Fruit fly (Drosophila melanogaster) whole organism, pupa: Measurements from ENCODE around the gene CG33796.

ENCODE experiments used
- CG10348 ChIP-seq: fragments of 200-800 bp; sonication (Bioruptor generic); IDR thresholded peaks from 2 replicates; pipeline ENCODE4 v1.3.6; 2022; ENCODE audit warnings: missing biosample characterization, missing genetic modification characterization
- CG12605 ChIP-seq: fragments of 200-800 bp; sonication (Bioruptor generic); IDR thresholded peaks from 2 replicates; pipeline ENCODE4 v1.3.6; 2022; ENCODE audit warnings: missing biosample characterization, missing genetic modification characterization
- CG13204 ChIP-seq: fragments of 200-800 bp; sonication (Bioruptor generic); optimal IDR thresholded peaks from 2 replicates; lab custom pipeline; 2018; ENCODE audit warnings: missing biosample characterization, mild to moderate bottlenecking, missing genetic modification characterization, moderate library complexity
- CG14655 ChIP-seq: fragments of 200-800 bp; sonication (Bioruptor generic); optimal IDR thresholded peaks from 3 replicates; lab custom pipeline; 2017; ENCODE audit warnings: mild to moderate bottlenecking, missing biosample characterization, missing genetic modification reagents, missing genetic modification characterization
- CG15710 ChIP-seq: fragments of 200-800 bp; sonication (Bioruptor generic); optimal IDR thresholded peaks from 2 replicates; lab custom pipeline; 2018; ENCODE audit warnings: missing biosample characterization, mild to moderate bottlenecking, missing genetic modification characterization, moderate library complexity
- CG17806 ChIP-seq: fragments of 200-800 bp; sonication (Bioruptor generic); optimal IDR thresholded peaks from 2 replicates; lab custom pipeline; 2018; ENCODE audit warnings: missing biosample characterization, mild to moderate bottlenecking, missing genetic modification characterization, moderate library complexity
- CG32121 ChIP-seq: fragments of 200-800 bp; sonication (Bioruptor generic); IDR thresholded peaks from 2 replicates; pipeline ENCODE4 v1.3.6; 2022; ENCODE audit warnings: missing biosample characterization, missing genetic modification characterization
- CG34367 ChIP-seq: fragments of 200-800 bp; sonication (Bioruptor generic); optimal IDR thresholded peaks from 2 replicates; lab custom pipeline; 2018; ENCODE audit warnings: missing biosample characterization, mild to moderate bottlenecking, missing genetic modification characterization
- CG4496 ChIP-seq: fragments of 200-800 bp; sonication (Bioruptor generic); IDR thresholded peaks from 3 replicates; pipeline ENCODE4 v1.3.6; 2022; ENCODE audit warnings: missing biosample characterization, missing genetic modification characterization
- CG8159 ChIP-seq: fragments of 200-800 bp; sonication (Bioruptor generic); optimal IDR thresholded peaks from 3 replicates; lab custom pipeline; 2018; ENCODE audit warnings: missing biosample characterization, mild to moderate bottlenecking, missing genetic modification characterization, moderate library complexity
- CG8301 ChIP-seq: fragments of 200-800 bp; sonication (Bioruptor generic); optimal IDR thresholded peaks from 2 replicates; lab custom pipeline; 2018; ENCODE audit warnings: missing biosample characterization, mild to moderate bottlenecking, missing genetic modification characterization
- CG9948 ChIP-seq: fragments of 200-800 bp; sonication (Bioruptor generic); optimal IDR thresholded peaks from 2 replicates; lab custom pipeline; 2018; ENCODE audit warnings: missing biosample characterization, mild to moderate bottlenecking, missing genetic modification characterization, moderate library complexity
- D1 ChIP-seq: fragments of 200-800 bp; sonication (Bioruptor generic); optimal IDR thresholded peaks from 2 replicates; lab custom pipeline; 2018; ENCODE audit warnings: missing biosample characterization, mild to moderate bottlenecking, missing genetic modification characterization, moderate library complexity
- EcR ChIP-seq: fragments of 200-800 bp; sonication (Bioruptor generic); optimal IDR thresholded peaks from 3 replicates; lab custom pipeline; 2019; ENCODE audit warnings: missing biosample characterization, missing genetic modification characterization, mild to moderate bottlenecking, moderate library complexity, missing genetic modification reagents
- Ets98B ChIP-seq: fragments of 200-800 bp; sonication (Bioruptor generic); IDR thresholded peaks from 2 replicates; pipeline ENCODE4 v1.3.6; 2022; ENCODE audit warnings: missing biosample characterization, missing genetic modification characterization
- Pif1A ChIP-seq: fragments of 200-800 bp; sonication (Bioruptor generic); optimal IDR thresholded peaks from 3 replicates; lab custom pipeline; 2016; ENCODE audit warnings: missing biosample characterization, missing genetic modification characterization
- Pif1B ChIP-seq: fragments of 200-800 bp; sonication (Bioruptor generic); optimal IDR thresholded peaks from 3 replicates; lab custom pipeline; 2016; ENCODE audit warnings: missing biosample characterization, missing genetic modification characterization
- Snoo ChIP-seq: fragments of 200-800 bp; sonication (Bioruptor generic); optimal IDR thresholded peaks from 3 replicates; lab custom pipeline; 2017; ENCODE audit warnings: missing biosample characterization, mild to moderate bottlenecking, missing genetic modification characterization, inconsistent platforms
- fd96Ca ChIP-seq: fragments of 200-800 bp; sonication (Bioruptor generic); IDR thresholded peaks from 3 replicates; pipeline ENCODE4 v1.3.6; 2022; ENCODE audit warnings: missing biosample characterization, missing genetic modification characterization
- gl ChIP-seq: fragments of 200-800 bp; sonication (Bioruptor generic); optimal IDR thresholded peaks from 2 replicates; lab custom pipeline; 2018; ENCODE audit warnings: missing biosample characterization, mild to moderate bottlenecking, missing genetic modification characterization
- rn ChIP-seq: fragments of 200-800 bp; sonication (Bioruptor generic); IDR thresholded peaks from 2 replicates; pipeline ENCODE4 v1.3.6; 2022; ENCODE audit warnings: missing biosample characterization, missing genetic modification characterization

The CG33796 gene

dm6 chr3L:16147819-16148236 is 22.1 kb downstream of the CG33796 start:
- no peak for TF ChIP-seq CG4496 (GFP tag; lab: Robert Waterston, UW)
- TF ChIP-seq Snoo (tag; lab: Kevin White, UChicago) = peak; percentile 24
- TF ChIP-seq CG17806 = peak; percentile 26
- no peak for TF ChIP-seq EcR (GFP tag; lab: Kevin White, UChicago)
- peak; percentile 48 for TF ChIP-seq CG8301
- peak; percentile 52 for TF ChIP-seq Pif1B
- no peak for TF ChIP-seq D1 (tag; lab: Kevin White, UChicago)
- peak; percentile 45 for TF ChIP-seq Pif1A (GFP tag; lab: Kevin White, UChicago)
- TF ChIP-seq rn = no peak
- no peak for TF ChIP-seq Ets98B (GFP tag; lab: Robert Waterston, UW)
- peak; percentile 64 for TF ChIP-seq CG8159 (tag; lab: Kevin White, UChicago)
- peak; percentile 43 for TF ChIP-seq CG9948 (tag; lab: Kevin White, UChicago)
- TF ChIP-seq CG15710 (tag; lab: Kevin White, UChicago) = peak; percentile 41
- TF ChIP-seq gl = no peak
- no peak for TF ChIP-seq CG32121 (GFP tag; lab: Robert Waterston, UW)
- TF ChIP-seq fd96Ca = no peak
- TF ChIP-seq CG10348 (GFP tag; lab: Robert Waterston, UW) = no peak
- peak; percentile 56 for TF ChIP-seq CG14655 (GFP tag; lab: Kevin White, UChicago)
- no peak for TF ChIP-seq CG13204 (GFP tag; lab: Kevin White, UChicago)
- no peak for TF ChIP-seq CG12605 (GFP tag; lab: Robert Waterston, UW)
- no peak for TF ChIP-seq CG34367 (tag; lab: Kevin White, UChicago)

DNA sequence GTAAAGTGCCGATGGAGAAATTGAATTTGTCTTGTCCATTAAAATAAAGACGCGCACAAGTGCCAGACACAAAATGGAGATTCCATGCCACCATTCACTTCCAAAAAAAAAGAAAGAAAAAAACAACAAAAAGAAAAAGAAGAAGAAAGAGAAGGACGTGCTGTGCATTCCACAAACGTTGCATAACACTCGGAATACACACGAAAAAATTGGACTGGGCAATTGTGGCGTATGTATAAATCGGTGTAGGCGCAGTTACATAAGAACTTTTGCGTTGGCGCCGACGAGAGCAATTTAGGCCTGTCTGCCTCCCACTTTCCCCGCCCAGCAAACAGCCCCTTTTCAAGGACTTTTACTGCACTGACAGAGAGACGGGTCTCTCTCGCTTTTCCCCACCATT is 22.6 kb downstream of the CG33796 start:
- no peak for TF ChIP-seq Pif1B
- TF ChIP-seq CG13204 (GFP tag; lab: Kevin White, UChicago) = peak; percentile 17
- TF ChIP-seq, all 21 proteins: peak for 1

dm6 chr3L:16146539-16146934 is 23.4 kb downstream of the CG33796 start:
- TF ChIP-seq Ets98B (GFP tag; lab: Robert Waterston, UW) (no peak), CG12605 (GFP tag; lab: Robert Waterston, UW) (no peak), CG8159 (tag; lab: Kevin White, UChicago) (no peak), CG13204 (GFP tag; lab: Kevin White, UChicago) (no peak), fd96Ca (no peak), CG4496 (GFP tag; lab: Robert Waterston, UW) (no peak), CG10348 (GFP tag; lab: Robert Waterston, UW) (no peak), CG17806 (no peak), CG34367 (tag; lab: Kevin White, UChicago) (no peak), gl (no peak), Pif1A (GFP tag; lab: Kevin White, UChicago) (no peak)

- TF ChIP-seq CG15710 (tag; lab: Kevin White, UChicago) = no peak
- no peak for TF ChIP-seq CG8301
Observed at dm6 chr3L:16145931-16146538, 23.9 kb downstream of the CG33796 start.

- no peak for TF ChIP-seq D1 (tag; lab: Kevin White, UChicago)
- peak; percentile 64 for TF ChIP-seq Snoo (tag; lab: Kevin White, UChicago)
Observed at dm6 chr3L:16145282-16145681, 24.6 kb downstream of the CG33796 start.

dm6 chr3L:16143685-16144539 is 26.0 kb downstream of the CG33796 start, which contains the start of gene CG32152:
CG32152 (minus strand) TSS chr3L:16144036.
- no peak for TF ChIP-seq Pif1A (GFP tag; lab: Kevin White, UChicago)
- no peak for TF ChIP-seq CG15710 (tag; lab: Kevin White, UChicago)
- TF ChIP-seq fd96Ca = no peak
- TF ChIP-seq CG8301 = no peak
- no peak for TF ChIP-seq gl
- TF ChIP-seq CG17806 = no peak
- peak; percentile 81 for TF ChIP-seq CG32121 (GFP tag; lab: Robert Waterston, UW)
- peak; percentile 65; the same call in 2 of the 3 replicates for TF ChIP-seq CG4496 (GFP tag; lab: Robert Waterston, UW)
- TF ChIP-seq D1 (tag; lab: Kevin White, UChicago) = no peak
- no peak for TF ChIP-seq CG10348 (GFP tag; lab: Robert Waterston, UW)
- TF ChIP-seq Ets98B (GFP tag; lab: Robert Waterston, UW) = peak; percentile 55; the same call in 1 of the 2 replicates
- TF ChIP-seq, all 21 proteins: peak for 3

DNA sequence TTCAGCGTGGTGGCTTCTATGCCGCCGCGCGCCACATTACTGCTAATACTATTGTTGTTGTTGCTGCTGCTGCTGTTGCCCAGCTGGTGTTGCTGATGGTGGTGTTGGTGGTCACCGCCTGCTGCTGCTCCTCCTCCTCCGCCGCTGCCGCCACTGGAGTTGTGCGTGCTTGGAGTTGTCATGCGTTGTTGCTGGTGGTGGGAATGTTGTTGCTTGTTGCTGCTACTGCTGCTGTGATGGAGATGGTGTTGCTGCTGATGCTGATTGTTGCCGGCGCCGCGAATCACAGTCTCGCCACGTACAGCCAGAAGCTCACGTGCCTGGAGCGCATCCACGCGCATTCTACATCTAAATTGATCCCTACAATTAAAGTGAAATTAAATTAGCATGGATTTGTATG is 28.4 kb downstream of the CG33796 start:
- TF ChIP-seq gl (no peak), CG9948 (tag; lab: Kevin White, UChicago) (no peak)
